Worm (Caenorhabditis elegans): ENCODE results near the gene col-124.

DNA sequence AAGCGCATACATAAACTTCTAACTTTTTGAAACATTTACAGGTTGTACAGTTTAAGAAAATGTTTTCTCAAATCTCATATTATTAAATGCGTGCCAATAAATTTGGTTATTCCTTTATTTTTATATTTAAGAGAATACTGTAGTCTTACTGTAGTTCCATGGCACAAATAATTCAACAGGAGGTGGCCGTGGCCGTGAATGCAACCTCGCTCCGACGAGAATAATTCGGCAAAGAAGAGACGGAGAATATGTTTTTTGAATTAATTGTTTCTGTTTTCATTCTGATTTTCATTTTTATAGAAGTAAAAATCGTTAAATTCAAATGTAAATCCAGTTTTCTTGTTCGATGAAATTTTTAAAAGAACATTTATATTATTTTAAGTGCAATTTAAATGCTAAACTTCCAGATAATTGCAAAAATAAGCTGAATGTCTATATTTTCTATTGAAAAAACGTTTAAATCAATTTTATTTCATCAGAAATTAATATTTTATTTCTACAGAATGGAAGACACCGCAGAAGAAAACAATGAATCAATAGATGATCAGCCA is 18.9 kb upstream of the col-124 start, which contains the start of gene gon-4:
- TF ChIP-seq ceh-82 (tag; optimal IDR thresholded peaks at IDR 0.05) (no peak), pqm-1 (tag; optimal IDR thresholded peaks at IDR 0.05) (no peak), zag-1 (tag; optimal IDR thresholded peaks at IDR 0.05) (no peak), sea-2 (GFP tag; optimal IDR thresholded peaks at IDR 0.05) (no peak), nhr-12 (tag; optimal IDR thresholded peaks at IDR 0.05) (no peak), ztf-4 (tag; optimal IDR thresholded peaks at IDR 0.05) (no peak)
